Fruit fly (Drosophila melanogaster) whole organism, embryonic: ENCODE data around the gene spn-B.

Experiments used
- Awh ChIP-seq: fragments of 200-800 bp; sonication (Bioruptor generic); IDR thresholded peaks from 2 replicates; pipeline ENCODE4, ENCODE4 v1.3.6; 2022; ENCODE audit warnings: missing biosample characterization, missing genetic modification characterization
- B-H2 ChIP-seq: fragments of 200-800 bp; sonication (Bioruptor generic); optimal IDR thresholded peaks from 2 replicates; lab custom pipeline; 2018; ENCODE audit warnings: missing biosample characterization, mild to moderate bottlenecking, missing genetic modification characterization
- CG11398 ChIP-seq: fragments of 200-800 bp; sonication (Bioruptor generic); optimal IDR thresholded peaks from 2 replicates; lab custom pipeline; 2016; ENCODE audit warnings: missing biosample characterization, missing genetic modification characterization
- CG12219 ChIP-seq: fragments of 200-800 bp; sonication (Bioruptor generic); optimal IDR thresholded peaks from 3 replicates; lab custom pipeline; 2018; ENCODE audit warnings: missing biosample characterization, mild to moderate bottlenecking, missing genetic modification characterization
- CG12299 ChIP-seq: fragments of 200-800 bp; sonication (Bioruptor generic); optimal IDR thresholded peaks from 2 replicates; lab custom pipeline; 2018; ENCODE audit warnings: missing biosample characterization, mild to moderate bottlenecking, missing genetic modification characterization
- CG1233 ChIP-seq: fragments of 200-800 bp; sonication (Bioruptor generic); optimal IDR thresholded peaks from 4 replicates; lab custom pipeline; 2018; ENCODE audit warnings: missing biosample characterization, mild to moderate bottlenecking, missing genetic modification characterization
- CG15073 ChIP-seq: fragments of 200-800 bp; sonication (Bioruptor generic); optimal IDR thresholded peaks from 2 replicates; lab custom pipeline; 2016; ENCODE audit warnings: missing biosample characterization, missing genetic modification characterization
- CG17568 ChIP-seq: fragments of 200-800 bp; sonication (Bioruptor generic); optimal IDR thresholded peaks from 2 replicates; lab custom pipeline; 2018; ENCODE audit warnings: missing biosample characterization, mild to moderate bottlenecking, missing genetic modification characterization, moderate library complexity
- CG2129 ChIP-seq: fragments of 200-800 bp; sonication (Bioruptor generic); IDR thresholded peaks from 2 replicates; pipeline ENCODE4 v1.3.6; 2022; ENCODE audit warnings: missing biosample characterization, missing genetic modification characterization; ENCODE audit not compliant: partially characterized antibody
- CG30431 ChIP-seq: fragments of 200-800 bp; sonication (Bioruptor generic); optimal IDR thresholded peaks from 2 replicates; lab custom pipeline; 2017; ENCODE audit warnings: missing biosample characterization, missing genetic modification characterization
- CG32767 ChIP-seq: fragments of 200-800 bp; sonication (Bioruptor generic); IDR thresholded peaks from 2 replicates; pipeline ENCODE4 v1.3.6; 2022; ENCODE audit warnings: missing biosample characterization, missing genetic modification characterization
- CG34224 ChIP-seq: fragments of 200-800 bp; sonication (Bioruptor generic); IDR thresholded peaks from 3 replicates; pipeline ENCODE4 v1.3.6; 2022; ENCODE audit warnings: missing biosample characterization, missing genetic modification characterization; ENCODE audit not compliant: partially characterized antibody
- CG4820 ChIP-seq: fragments of 200-800 bp; sonication (Bioruptor generic); optimal IDR thresholded peaks from 3 replicates; lab custom pipeline; 2016; ENCODE audit warnings: missing biosample characterization, missing genetic modification characterization
- CG4854 ChIP-seq: fragments of 200-800 bp; sonication (Bioruptor generic); optimal IDR thresholded peaks from 2 replicates; lab custom pipeline; 2016; ENCODE audit warnings: missing biosample characterization, missing genetic modification characterization, inconsistent platforms
- CG5180 ChIP-seq: fragments of 200-800 bp; sonication (Bioruptor generic); optimal IDR thresholded peaks from 3 replicates; lab custom pipeline; 2017; ENCODE audit warnings: missing biosample characterization, missing genetic modification characterization, mild to moderate bottlenecking, moderate library complexity, missing genetic modification reagents
- CG5245 ChIP-seq: fragments of 200-800 bp; sonication (Bioruptor generic); optimal IDR thresholded peaks from 3 replicates; lab custom pipeline; 2016; ENCODE audit warnings: missing biosample characterization, missing genetic modification characterization
- CG8478 ChIP-seq: fragments of >200 bp; optimal IDR thresholded peaks from 2 replicates; lab custom pipeline; 2018
- Deaf1 ChIP-seq: fragments of 200-800 bp; optimal IDR thresholded peaks from 3 replicates; lab custom pipeline; 2019; ENCODE audit warnings: missing biosample characterization, mild to moderate bottlenecking, missing genetic modification characterization, moderate library complexity
- Drgx ChIP-seq: fragments of 200-800 bp; sonication (Bioruptor generic); IDR thresholded peaks from 2 replicates; pipeline ENCODE4 v1.3.6; 2022; ENCODE audit warnings: missing biosample characterization, missing genetic modification characterization
- Fer3 ChIP-seq: fragments of 200-800 bp; sonication (Bioruptor generic); optimal IDR thresholded peaks from 2 replicates; lab custom pipeline; 2018; ENCODE audit warnings: missing biosample characterization, mild to moderate bottlenecking, missing genetic modification characterization, moderate library complexity
- MESR4 ChIP-seq: fragments of 200-800 bp; sonication (Bioruptor generic); optimal IDR thresholded peaks from 2 replicates; lab custom pipeline; 2018; ENCODE audit warnings: missing biosample characterization, mild to moderate bottlenecking, missing genetic modification characterization, moderate library complexity
- Med ChIP-seq: fragments of 200-800 bp; sonication (Bioruptor generic); peaks from one replicate; lab custom pipeline; 2016; ENCODE audit warnings: missing biosample characterization, missing genetic modification characterization, mild to moderate bottlenecking, inconsistent platforms, moderate library complexity
- Nf-YC ChIP-seq: fragments of 200-800 bp; optimal IDR thresholded peaks from 3 replicates; lab custom pipeline; 2019; ENCODE audit warnings: missing biosample characterization, mild to moderate bottlenecking, missing genetic modification characterization, moderate library complexity
- Sry-β ChIP-seq: fragments of 200-800 bp; sonication (Bioruptor generic); optimal IDR thresholded peaks from 2 replicates; lab custom pipeline; 2018; ENCODE audit warnings: missing biosample characterization, mild to moderate bottlenecking, missing genetic modification characterization, moderate library complexity
- Sry-δ ChIP-seq: fragments of 200-800 bp; sonication (Bioruptor generic); optimal IDR thresholded peaks from 2 replicates; lab custom pipeline; 2016; ENCODE audit warnings: missing biosample characterization, missing genetic modification characterization
- Ssrp ChIP-seq: fragments of 200-800 bp; sonication (Bioruptor generic); optimal IDR thresholded peaks from 2 replicates; lab custom pipeline; 2018; ENCODE audit warnings: missing biosample characterization, mild to moderate bottlenecking, missing genetic modification characterization, moderate library complexity
- Tbp ChIP-seq: fragments of >200 bp; optimal IDR thresholded peaks from 2 replicates; lab custom pipeline; 2018; ENCODE audit warnings: missing biosample characterization, missing genetic modification characterization
- Trl ChIP-seq, 3 experiments: fragments of >200 bp in 2 of 3; fragments of 200-800 bp in 1 of 3; sonication (Bioruptor generic) in 1 of 3; optimal IDR thresholded peaks; 2 replicates in 1 of 3; 3 replicates in 2 of 3; lab custom pipeline; 2016 to 2017; ENCODE audit warnings: missing biosample characterization in 1 of 3, missing genetic modification characterization in 1 of 3
- abd-A ChIP-seq: fragments of 200-800 bp; sonication (Bioruptor generic); optimal IDR thresholded peaks from 3 replicates; lab custom pipeline; 2019; ENCODE audit warnings: missing biosample characterization, mild to moderate bottlenecking, missing genetic modification characterization, moderate library complexity
- cas ChIP-seq: fragments of 200-800 bp; sonication (Bioruptor generic); IDR thresholded peaks from 2 replicates; pipeline ENCODE4 v1.3.6; 2022; ENCODE audit warnings: missing biosample characterization, missing genetic modification characterization
- ci ChIP-seq: fragments of 200-800 bp; sonication (Bioruptor generic); IDR thresholded peaks from 3 replicates; pipeline ENCODE4 v1.3.6; 2022; ENCODE audit warnings: missing biosample characterization, missing genetic modification characterization
- crol ChIP-seq: fragments of 200-800 bp; sonication (Bioruptor generic); IDR thresholded peaks from 2 replicates; pipeline ENCODE4 v1.3.6; 2022; ENCODE audit warnings: missing biosample characterization, missing genetic modification characterization
- dati ChIP-seq: fragments of 200-800 bp; sonication (Bioruptor generic); IDR thresholded peaks from 2 replicates; pipeline ENCODE4 v1.3.6; 2022; ENCODE audit warnings: missing biosample characterization, missing genetic modification characterization
- dysf ChIP-seq: fragments of 200-800 bp; sonication (Bioruptor generic); IDR thresholded peaks from 3 replicates; pipeline ENCODE4 v1.3.6; 2022; ENCODE audit warnings: missing biosample characterization, missing genetic modification characterization
- esg ChIP-seq: fragments of 200-800 bp; sonication (Bioruptor generic); conservative IDR thresholded peaks from 2 replicates; pipeline ENCODE4 v1.3.6; 2022; ENCODE audit warnings: missing biosample characterization, missing genetic modification characterization
- gfzf ChIP-seq: fragments of 200-800 bp; sonication (Bioruptor generic); optimal IDR thresholded peaks from 2 replicates; lab custom pipeline; 2016; ENCODE audit warnings: missing biosample characterization, mild to moderate bottlenecking, missing genetic modification characterization, moderate library complexity
- knrl ChIP-seq: fragments of 200-800 bp; sonication (Bioruptor generic); IDR thresholded peaks from 3 replicates; pipeline ENCODE4 v1.3.6; 2022; ENCODE audit warnings: missing biosample characterization, missing genetic modification characterization; ENCODE audit not compliant: partially characterized antibody
- mam ChIP-seq: fragments of 200-800 bp; sonication (Bioruptor generic); optimal IDR thresholded peaks from 3 replicates; lab custom pipeline; 2016; ENCODE audit warnings: missing biosample characterization, missing genetic modification characterization
- ro ChIP-seq: fragments of 200-800 bp; sonication (Bioruptor generic); IDR thresholded peaks from 2 replicates; pipeline ENCODE4 v1.3.6; 2022; ENCODE audit warnings: missing biosample characterization, missing genetic modification characterization
- sens ChIP-seq: fragments of 200-800 bp; sonication (Bioruptor generic); peaks from one replicate; lab custom pipeline; 2016; ENCODE audit warnings: missing biosample characterization, missing genetic modification characterization
- sob ChIP-seq: fragments of 200-800 bp; sonication (Bioruptor generic); IDR thresholded peaks from 2 replicates; pipeline ENCODE4 v1.3.6; 2022; ENCODE audit warnings: missing biosample characterization, missing genetic modification characterization
- sqz ChIP-seq: fragments of 200-800 bp; sonication (Bioruptor generic); optimal IDR thresholded peaks from 3 replicates; lab custom pipeline; 2018; ENCODE audit warnings: missing biosample characterization, mild to moderate bottlenecking, missing genetic modification characterization
- tna ChIP-seq: fragments of 200-800 bp; sonication (Bioruptor generic); IDR thresholded peaks from 2 replicates; pipeline ENCODE4 v1.3.6; 2022; ENCODE audit warnings: missing biosample characterization, missing genetic modification characterization; ENCODE audit not compliant: partially characterized antibody
- toy ChIP-seq: fragments of 200-800 bp; sonication (Bioruptor generic); IDR thresholded peaks from 2 replicates; pipeline ENCODE4 v1.3.6; 2022; ENCODE audit warnings: missing biosample characterization, missing genetic modification characterization
- vvl ChIP-seq: fragments of 200-800 bp; sonication (Bioruptor generic); IDR thresholded peaks from 2 replicates; pipeline ENCODE4 v1.3.6; 2022; ENCODE audit warnings: missing biosample characterization, missing genetic modification characterization
- zen2 ChIP-seq: fragments of 200-800 bp; sonication (Bioruptor generic); IDR thresholded peaks from 3 replicates; pipeline ENCODE4 v1.3.6; 2022; ENCODE audit warnings: missing biosample characterization, missing genetic modification characterization; ENCODE audit not compliant: partially characterized antibody

The spn-B gene

DNA sequence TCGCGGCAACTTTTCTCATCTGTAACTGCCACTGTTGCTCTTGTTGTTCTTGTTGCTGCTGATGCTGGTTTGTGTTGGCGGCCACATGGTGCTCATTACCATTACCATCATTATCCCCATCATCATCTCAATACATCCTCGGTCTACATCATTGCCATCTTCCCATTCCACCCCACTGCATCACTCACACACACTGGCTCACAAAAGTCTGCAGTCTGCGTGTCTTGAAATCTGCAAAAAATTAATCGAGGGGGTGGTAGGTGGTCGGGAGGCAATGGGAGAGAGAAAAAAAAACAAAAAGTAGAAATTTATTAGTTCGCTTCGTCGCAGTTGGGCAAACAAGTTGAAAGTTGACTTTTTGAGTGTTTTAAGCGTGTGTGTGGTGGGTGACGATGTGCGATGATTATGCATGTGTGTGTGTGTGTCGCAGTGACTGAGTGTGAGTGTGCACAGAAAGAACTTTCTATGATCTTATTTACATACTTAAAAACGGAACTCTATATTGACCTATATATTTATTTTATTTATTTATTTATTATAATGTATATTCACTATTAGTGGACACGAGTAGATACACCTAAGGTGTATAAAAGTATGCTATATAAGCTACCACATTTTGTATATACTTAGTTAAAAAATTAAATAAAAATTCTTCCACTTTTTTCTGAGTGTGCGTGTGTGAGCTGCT lies 48.4 kb upstream of the spn-B start (continued):
- TF ChIP-seq sqz (GFP tag; lab: Kevin White, UChicago) (no peak), mam (GFP tag; lab: Kevin White, UChicago) (no peak), CG5180 (GFP tag; lab: Kevin White, UChicago) (no peak), dysf (GFP tag; lab: Robert Waterston, UW) (peak; percentile 41; the same call in 1 of the 3 replicates), CG12299 (tag; lab: Kevin White, UChicago) (peak; percentile 19), CG4820 (GFP tag; lab: Kevin White, UChicago) (no peak), Sry-δ (GFP tag; lab: Kevin White, UChicago) (no peak), Ssrp (tag; lab: Kevin White, UChicago) (no peak), CG32767 (GFP tag; lab: Robert Waterston, UW) (no peak), CG4854 (GFP tag; lab: Kevin White, UChicago) (no peak), zen2 (GFP tag; lab: Robert Waterston, UW) (no peak), tna (no peak), CG8478 (lab: Kevin White, UChicago) (no peak), CG2129 (GFP tag; lab: Robert Waterston, UW) (no peak), CG30431 (no peak), dati (GFP tag; lab: Robert Waterston, UW) (no peak), toy (GFP tag; lab: Robert Waterston, UW) (no peak), esg (GFP tag; lab: Robert Waterston, UW) (peak; percentile 34; the same call in 1 of the 2 replicates)

DNA sequence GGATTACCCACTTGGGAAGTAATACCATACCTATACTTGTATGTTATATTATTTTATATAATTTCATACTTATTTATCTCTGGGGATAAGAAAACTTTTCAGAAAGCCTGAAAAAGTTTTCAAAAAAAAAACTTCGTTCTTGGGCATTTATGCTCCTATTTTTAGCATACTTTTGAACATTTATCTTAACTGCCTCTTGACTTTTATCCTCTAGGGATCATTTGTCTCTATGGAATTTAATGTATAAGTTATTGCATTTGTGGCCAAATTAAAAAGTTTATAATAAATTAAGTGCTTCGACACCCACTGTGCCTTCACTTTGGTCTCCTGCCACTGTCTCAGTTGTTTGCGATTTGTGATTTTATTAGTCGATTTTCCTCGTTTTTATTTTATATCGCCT lies 47.5 kb upstream of the spn-B start:
- no peak for TF ChIP-seq Nf-YC (tag; lab: Kevin White, UChicago)
- TF ChIP-seq CG12219 = no peak
- TF ChIP-seq sob (GFP tag; lab: Robert Waterston, UW) = no peak
- no peak for TF ChIP-seq Fer3 (tag; lab: Kevin White, UChicago)
- TF ChIP-seq Drgx = peak; percentile 50
- TF ChIP-seq MESR4 (GFP tag; lab: Kevin White, UChicago) = no peak
- TF ChIP-seq sens = peak; percentile 33
- no peak for TF ChIP-seq Tbp (GFP tag; lab: Kevin White, UChicago)
- TF ChIP-seq cas = no peak
- TF ChIP-seq CG17568 (GFP tag; lab: Kevin White, UChicago) = no peak
- TF ChIP-seq CG5245 (GFP tag; lab: Kevin White, UChicago) = no peak

DNA sequence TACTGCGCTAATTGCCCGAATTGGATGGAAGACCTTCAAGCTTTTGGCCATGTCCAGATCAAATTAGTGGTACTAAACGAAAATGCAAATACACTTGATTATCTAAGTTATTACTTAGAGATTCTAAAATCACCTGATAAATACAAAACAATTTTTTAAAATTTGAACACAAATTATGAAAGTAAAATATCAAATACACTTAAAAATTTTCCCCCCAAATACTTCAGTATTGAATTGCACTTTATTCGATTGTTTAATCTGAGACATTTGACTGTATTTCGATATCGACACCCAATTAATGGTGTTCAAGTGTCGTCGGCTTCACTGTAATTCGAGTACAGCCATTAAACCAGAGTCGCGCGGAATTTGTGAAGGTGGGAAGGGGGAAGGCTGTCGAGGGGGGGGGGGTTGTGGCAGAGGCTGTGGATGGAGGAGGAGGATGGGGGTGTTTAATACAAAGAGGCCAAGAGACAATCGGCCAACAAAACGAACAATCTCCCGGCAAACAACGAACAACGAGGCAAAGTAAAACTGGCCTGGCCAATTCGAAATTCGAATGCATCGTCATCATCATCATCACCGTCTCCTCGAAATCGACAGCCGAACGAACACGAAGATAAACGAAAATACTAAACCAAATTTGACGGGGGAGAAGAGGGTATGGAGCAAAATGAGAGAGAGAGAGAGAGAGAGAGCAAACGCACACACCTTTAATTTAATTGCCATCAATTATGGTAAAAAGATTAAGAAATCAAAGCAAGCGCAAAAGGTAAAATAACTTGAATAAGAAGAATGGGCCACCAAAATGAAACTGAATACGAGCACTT lies 45.4 kb upstream of the spn-B start:
- TF ChIP-seq ci (GFP tag; lab: Robert Waterston, UW) (peak; percentile 44; the same call in 1 of the 3 replicates), Deaf1 (tag; lab: Kevin White, UChicago) (peak; percentile 98), CG34224 (GFP tag; lab: Robert Waterston, UW) (0 out of 3 replicates have a peak, but pooled peaks have one; percentile 12), CG1233 (GFP tag; lab: Kevin White, UChicago) (no peak), B-H2 (GFP tag; lab: Kevin White, UChicago) (no peak), abd-A (tag; lab: Kevin White, UChicago) (peak; percentile 63), ro (GFP tag; lab: Robert Waterston, UW) (no peak), Sry-β (no peak), CG11398 (GFP tag; lab: Kevin White, UChicago) (no peak), Fer3 (tag; lab: Kevin White, UChicago) (no peak), Trl (optimal IDR thresholded peaks at IDR 0.05; lab: Kevin White, UChicago) (peak; percentile 63 to 83), Trl (GFP tag; optimal IDR thresholded peaks at IDR 0.05; lab: Kevin White, UChicago) (no peak), Awh (0 out of 2 replicates have a peak, but pooled peaks have one; percentile 43), gfzf (no peak), CG15073 (GFP tag; lab: Kevin White, UChicago) (no peak), crol (GFP tag; lab: Robert Waterston, UW) (peak; percentile 90), vvl (peak; percentile 36), knrl (GFP tag; lab: Robert Waterston, UW) (no peak), Med (GFP tag; lab: Kevin White, UChicago) (peak; percentile 14)
